Fruit fly (Drosophila melanogaster): ENCODE measurements around the gene Pi4KIIIalpha.

Pi4KIIIalpha gene

DNA sequence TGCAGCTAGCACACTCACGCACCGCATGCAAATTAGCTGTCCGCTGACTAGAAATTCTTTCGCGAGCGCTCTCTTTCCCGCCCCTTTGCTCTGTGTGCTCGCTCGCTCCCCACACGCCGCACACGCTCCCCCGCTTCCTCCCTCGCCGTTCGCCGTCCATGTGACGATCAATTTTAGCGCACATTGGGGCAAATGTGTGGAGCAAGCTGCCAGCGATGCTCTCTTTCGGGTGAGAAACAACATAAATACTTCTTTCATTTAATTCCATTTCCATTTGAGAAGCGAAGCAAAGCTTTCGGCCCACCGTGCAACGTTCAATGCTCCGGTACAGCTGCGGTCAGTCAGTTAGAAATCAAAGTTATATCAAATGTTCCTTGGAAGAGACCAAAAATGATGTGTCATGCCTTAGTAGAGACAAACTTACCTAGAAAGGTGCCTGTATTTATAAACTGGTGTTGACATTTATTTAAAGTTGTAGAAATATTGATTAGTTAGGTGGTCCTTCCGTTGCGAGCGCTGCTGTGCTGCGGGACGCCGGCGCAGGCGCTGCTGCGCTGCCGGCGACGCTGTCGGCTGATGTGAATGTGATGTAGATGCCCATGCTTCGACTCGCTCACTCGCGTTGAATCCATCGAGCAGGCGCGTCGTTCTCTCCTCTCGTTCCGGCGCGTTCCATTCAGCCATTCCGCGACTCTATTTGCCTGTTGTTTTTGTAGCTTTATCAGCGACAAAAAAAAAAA lies 21.6 kb downstream of the Pi4KIIIalpha start (continued):
- peak; percentile 48; the same call in 1 of the 3 replicates for TF ChIP-seq CG34224 (GFP tag; IDR thresholded peaks at IDR 0.05; ENCODE audit: partially characterized antibody)
- peak; percentile 90 for TF ChIP-seq luna (GFP tag; optimal IDR thresholded peaks at IDR 0.05)
- TF ChIP-seq CG34422 (GFP tag; IDR thresholded peaks at IDR 0.05) = peak; percentile 95
- peak; percentile 88 for TF ChIP-seq fd64A (GFP tag; optimal IDR thresholded peaks at IDR 0.05)
- TF ChIP-seq Fer2 (tag; optimal IDR thresholded peaks at IDR 0.05) = peak; percentile 87
- TF ChIP-seq Hey (tag; optimal IDR thresholded peaks at IDR 0.05) = peak; percentile 88
- TF ChIP-seq Adf1 (GFP tag; IDR thresholded peaks at IDR 0.05) = peak; percentile 100
- peak; percentile 90 for TF ChIP-seq Lim3 (GFP tag; IDR thresholded peaks at IDR 0.05)
- peak; percentile 91 for TF ChIP-seq YL-1 (GFP tag; optimal IDR thresholded peaks at IDR 0.05)
- TF ChIP-seq en (GFP tag; optimal IDR thresholded peaks at IDR 0.05) = peak; percentile 92
- TF ChIP-seq CG11696 (GFP tag; IDR thresholded peaks at IDR 0.05) = peak; percentile 100
- peak; percentile 98 for TF ChIP-seq PHDP (tag; optimal IDR thresholded peaks at IDR 0.05)
- TF ChIP-seq CG33557 (GFP tag; optimal IDR thresholded peaks at IDR 0.05) = peak; percentile 93
- TF ChIP-seq Hr78 (GFP tag; optimal IDR thresholded peaks at IDR 0.05) = peak in 1 of 2 experiments; percentile 90
- TF ChIP-seq CG12299 (tag; optimal IDR thresholded peaks at IDR 0.05) = peak; percentile 95
- peak; percentile 93 for TF ChIP-seq ap (GFP tag; IDR thresholded peaks at IDR 0.05)
- peak; percentile 97 for TF ChIP-seq NfI (GFP tag; optimal IDR thresholded peaks at IDR 0.05)
- peak; percentile 98 for TF ChIP-seq bcd (GFP tag; optimal IDR thresholded peaks at IDR 0.05)
- TF ChIP-seq chinmo (GFP tag; IDR thresholded peaks at IDR 0.05; ENCODE audit: partially characterized antibody) = peak; percentile 85; the same call in 3 of the 4 replicates
- TF ChIP-seq C15 (GFP tag; IDR thresholded peaks at IDR 0.05) = peak; percentile 85; the same call in 1 of the 3 replicates
- no peak for TF ChIP-seq yki (optimal IDR thresholded peaks at IDR 0.05)
- peak; percentile 95 for TF ChIP-seq CG4424 (GFP tag; optimal IDR thresholded peaks at IDR 0.05)
- TF ChIP-seq slou (GFP tag; optimal IDR thresholded peaks at IDR 0.05) = peak; percentile 89
- TF ChIP-seq Mad (GFP tag; optimal IDR thresholded peaks at IDR 0.05) = peak; percentile 95
- peak; percentile 87 for TF ChIP-seq ftz-f1 (GFP tag; optimal IDR thresholded peaks at IDR 0.05)
- TF ChIP-seq sc (optimal IDR thresholded peaks at IDR 0.05) = no peak
- peak; percentile 93 for TF ChIP-seq sc (GFP tag; optimal IDR thresholded peaks at IDR 0.05)
- TF ChIP-seq CG8944 (GFP tag; optimal IDR thresholded peaks at IDR 0.05) = peak; percentile 97
- peak; percentile 91 for TF ChIP-seq Max (GFP tag; optimal IDR thresholded peaks at IDR 0.05)
- TF ChIP-seq CG7372 (GFP tag; IDR thresholded peaks at IDR 0.05) = peak; percentile 92
- TF ChIP-seq Hmr (GFP tag; optimal IDR thresholded peaks at IDR 0.05) = peak; percentile 99
- TF ChIP-seq jing (GFP tag; optimal IDR thresholded peaks at IDR 0.05) = peak; percentile 97
- peak; percentile 95 for TF ChIP-seq CG1602 (GFP tag; optimal IDR thresholded peaks at IDR 0.05)
- peak; percentile 54 to 82 for TF ChIP-seq Trl (optimal IDR thresholded peaks at IDR 0.05)
- peak; percentile 95 for TF ChIP-seq Trl (GFP tag; optimal IDR thresholded peaks at IDR 0.05)
- TF ChIP-seq Tbp (GFP tag; optimal IDR thresholded peaks at IDR 0.05) = no peak
- peak; percentile 93 for TF ChIP-seq CG15514 (GFP tag; optimal IDR thresholded peaks at IDR 0.05)
- TF ChIP-seq Optix (GFP tag; IDR thresholded peaks at IDR 0.05) = peak; percentile 96
- peak; percentile 79 for TF ChIP-seq sima (GFP tag; optimal IDR thresholded peaks at IDR 0.05)
- TF ChIP-seq Dref (GFP tag; IDR thresholded peaks at IDR 0.05) = 0 out of 2 replicates have a peak, but pooled peaks have one; percentile 35
- peak; percentile 81 for TF ChIP-seq CG15073 (GFP tag; optimal IDR thresholded peaks at IDR 0.05)
- TF ChIP-seq Xbp1 (GFP tag; optimal IDR thresholded peaks at IDR 0.05) = peak; percentile 98
- peak; percentile 96 for TF ChIP-seq CG6689 (GFP tag; IDR thresholded peaks at IDR 0.05)
- peak; percentile 94 for TF ChIP-seq H15 (GFP tag; IDR thresholded peaks at IDR 0.05)
- no peak for TF ChIP-seq pita (GFP tag; optimal IDR thresholded peaks at IDR 0.05)
- TF ChIP-seq CG14860 (GFP tag; IDR thresholded peaks at IDR 0.05; ENCODE audit: partially characterized antibody) = peak; percentile 48; the same call in 1 of the 3 replicates
- TF ChIP-seq CG1647 (GFP tag; optimal IDR thresholded peaks at IDR 0.05) = peak; percentile 93
- TF ChIP-seq CG13123 (GFP tag; optimal IDR thresholded peaks at IDR 0.05) = peak; percentile 90
- peak; percentile 96 for TF ChIP-seq CG13296 (GFP tag; optimal IDR thresholded peaks at IDR 0.05)
- TF ChIP-seq CG4617 (GFP tag; optimal IDR thresholded peaks at IDR 0.05; ENCODE audit: borderline replicate concordance) = peak; percentile 88
